Worm (Caenorhabditis elegans): Measurements from ENCODE around the gene R08F11.1.

- no peak for TF ChIP-seq him-1 (tag; optimal IDR thresholded peaks at IDR 0.05)
- no peak for TF ChIP-seq W03F9.2 (tag; optimal IDR thresholded peaks at IDR 0.05)
- TF ChIP-seq dao-5 (tag; optimal IDR thresholded peaks at IDR 0.05): no peak
Observed at ce11 chrV:3820875-3821274, 36.9 kb upstream of the R08F11.1 start.
